Worm (Caenorhabditis elegans) whole organism, L1 larva: ENCODE measurements around the gene K08F9.4.

ENCODE experiments used
- mep-1 ChIP-seq: fragments of 150-350 bp; optimal IDR thresholded peaks from 2 replicates; lab custom pipeline; 2014; ENCODE audit warnings: missing biosample characterization, missing genetic modification characterization
- pag-3 ChIP-seq: sonication (generic microtip); optimal IDR thresholded peaks from 2 replicates; lab custom pipeline; 2017; ENCODE audit warnings: missing genetic modification characterization, mild to moderate bottlenecking, missing compliant biosample characterization, antibody characterized with exemption, borderline replicate concordance; ENCODE audit not compliant: insufficient read depth
- sptf-1 ChIP-seq: fragments of 150-350 bp; optimal IDR thresholded peaks from 2 replicates; lab custom pipeline; 2014; ENCODE audit warnings: missing biosample characterization, missing genetic modification characterization

DNA sequence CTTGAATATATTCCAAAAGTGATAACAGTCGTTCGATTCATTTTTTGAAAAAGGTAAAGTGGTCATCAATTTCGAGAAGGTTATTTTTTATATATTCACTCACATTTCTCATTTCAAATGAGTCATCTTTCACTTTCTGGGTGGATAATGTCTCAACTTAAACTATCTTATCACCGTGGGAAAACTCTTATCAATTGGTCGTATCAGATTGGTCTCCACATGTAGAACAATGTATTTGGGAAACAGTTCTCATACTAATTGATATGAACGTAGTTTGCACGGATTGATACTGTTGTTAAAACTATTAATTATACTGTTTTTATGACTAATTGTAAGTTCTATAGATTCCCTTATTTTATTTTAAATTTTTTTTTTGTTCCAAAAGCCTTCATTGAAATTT, 10.0 kb upstream of the K08F9.4 start:
- no peak for TF ChIP-seq pag-3 (tag; lab: Kevin White, UChicago)
- no peak for TF ChIP-seq sptf-1 (tag; lab: Kevin White, UChicago)
- no peak for TF ChIP-seq mep-1 (tag; lab: Kevin White, UChicago)
